Worm (Caenorhabditis elegans) whole organism, L2 larva: Measurements from ENCODE around the gene clec-133.

ENCODE experiments used
- R02D3.7 ChIP-seq: fragments of 150-350 bp; optimal IDR thresholded peaks from 2 replicates; lab custom pipeline; 2014; ENCODE audit warnings: missing biosample characterization, missing genetic modification characterization
- alr-1 ChIP-seq: fragments of 150-350 bp; optimal IDR thresholded peaks from 2 replicates; lab custom pipeline; 2014; ENCODE audit warnings: missing biosample characterization, missing genetic modification characterization
- unc-62 ChIP-seq: fragments of 150-350 bp; optimal IDR thresholded peaks from 2 replicates; lab custom pipeline; 2014; ENCODE audit warnings: missing biosample characterization, missing genetic modification reagents, missing genetic modification characterization

ce11 chrII:3616615-3617014, 38.4 kb downstream of the clec-133 start:
- TF ChIP-seq unc-62: no peak
- TF ChIP-seq alr-1 (tag; lab: Kevin White, UChicago): no peak
- no peak for TF ChIP-seq R02D3.7 (tag; lab: Kevin White, UChicago)
